Fruit fly (Drosophila melanogaster): Measurements from ENCODE around the gene PGRP-LD.

The PGRP-LD gene

dm6 chr3L:5779476-5780401 lies at the start of gene PGRP-LD, which contains the start of the genes Myt1 and Pmi:
Gene PGRP-LD, plus strand, starts transcription at chr3L:5780051.
Gene Myt1, minus strand, starts transcription at chr3L:5779591.
Gene Pmi, plus strand, starts transcription at chr3L:5780051.
- TF ChIP-seq CG17801 (GFP tag; optimal IDR thresholded peaks at IDR 0.05; ENCODE audit: partially characterized antibody): no peak

- no peak for TF ChIP-seq CG17801 (GFP tag; optimal IDR thresholded peaks at IDR 0.05; ENCODE audit: partially characterized antibody)
Measured at dm6 chr3L:5731639-5732038, 48.2 kb upstream of the PGRP-LD start.

- TF ChIP-seq CG17801 (GFP tag; optimal IDR thresholded peaks at IDR 0.05; ENCODE audit: partially characterized antibody): peak; percentile 8
Measured at dm6 chr3L:5749616-5750336, 30.1 kb upstream of the PGRP-LD start.

DNA sequence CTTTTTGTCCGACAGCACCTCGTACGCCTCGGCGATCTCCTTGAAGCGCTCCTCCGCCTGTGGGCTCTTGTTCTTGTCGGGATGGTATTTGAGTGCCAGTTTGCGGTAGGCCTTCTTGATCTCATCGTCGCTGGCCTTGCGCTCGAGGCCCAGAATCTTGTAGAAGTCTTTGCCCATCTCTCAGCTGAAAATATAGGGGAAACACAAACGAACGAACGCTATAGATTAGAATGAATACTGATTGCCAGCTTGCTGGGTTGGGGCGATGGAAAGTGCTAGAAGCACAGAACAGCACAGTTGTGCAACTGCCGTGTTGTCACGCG lies 28.5 kb upstream of the PGRP-LD start:
- no peak for TF ChIP-seq CG17801 (GFP tag; optimal IDR thresholded peaks at IDR 0.05; ENCODE audit: partially characterized antibody)

DNA sequence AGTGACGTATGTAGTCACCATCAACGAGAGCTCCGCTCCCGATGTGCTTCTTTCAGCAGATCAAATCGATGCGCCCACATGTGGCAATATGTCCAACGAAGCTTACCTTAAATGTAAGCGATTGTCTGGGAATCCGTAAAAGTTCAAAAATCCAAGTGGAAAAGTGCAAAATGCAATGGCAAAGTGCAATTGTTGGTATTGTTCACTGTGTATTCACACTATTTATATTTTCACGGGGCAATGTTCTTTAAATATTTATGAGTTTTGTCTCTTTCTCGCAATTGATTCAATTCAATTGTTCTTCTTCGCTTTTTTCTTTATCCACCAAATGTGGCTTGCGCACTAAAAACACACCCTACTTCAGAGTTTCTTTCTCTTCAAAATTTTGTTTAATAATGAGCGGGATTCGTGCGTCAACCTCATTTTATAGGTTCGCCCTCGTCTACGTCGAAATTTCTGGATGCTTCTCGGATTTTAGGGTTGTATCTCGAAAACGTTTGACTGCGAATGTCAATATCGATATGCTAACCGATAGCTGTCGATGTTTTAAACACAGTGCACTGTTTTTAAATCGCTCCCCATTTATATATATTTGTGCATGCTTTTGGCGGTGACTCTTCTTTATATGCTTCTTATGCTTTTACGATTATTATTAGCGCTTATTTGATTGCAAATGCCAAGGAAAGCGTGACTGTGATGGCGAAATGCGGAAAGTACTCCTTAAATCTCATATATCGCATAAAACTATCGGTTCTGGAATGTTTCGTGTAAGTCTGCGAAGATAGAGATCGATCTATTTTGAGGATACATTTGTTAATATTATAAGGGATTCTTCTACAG lies 27.9 kb upstream of the PGRP-LD start, which contains the start of gene DnaJ-1:
DnaJ-1 (minus strand) TSS at position 450 of the 840 bp plus-strand sequence.
- TF ChIP-seq CG17801 (GFP tag; optimal IDR thresholded peaks at IDR 0.05; ENCODE audit: partially characterized antibody): peak; percentile 77

dm6 chr3L:5752903-5753604 lies 26.8 kb upstream of the PGRP-LD start, which contains the start of gene Usp47:
Gene Usp47, plus strand, starts transcription at chr3L:5752973.
- peak; percentile 51 for TF ChIP-seq CG17801 (GFP tag; optimal IDR thresholded peaks at IDR 0.05; ENCODE audit: partially characterized antibody)

- TF ChIP-seq CG17801 (GFP tag; optimal IDR thresholded peaks at IDR 0.05; ENCODE audit: partially characterized antibody): no peak
Measured at dm6 chr3L:5753605-5754365, 26.1 kb upstream of the PGRP-LD start.

dm6 chr3L:5764922-5765843 lies 14.7 kb upstream of the PGRP-LD start, which contains the start of gene CG10576:
Gene CG10576, minus strand, starts transcription at chr3L:5765702.
- TF ChIP-seq CG17801 (GFP tag; optimal IDR thresholded peaks at IDR 0.05; ENCODE audit: partially characterized antibody): no peak

- no peak for TF ChIP-seq CG17801 (GFP tag; optimal IDR thresholded peaks at IDR 0.05; ENCODE audit: partially characterized antibody)
Measured at dm6 chr3L:5765844-5766200, 14.0 kb upstream of the PGRP-LD start, which contains the start of gene Txl. Gene Txl, plus strand, starts transcription at chr3L:5765846.

dm6 chr3L:5768532-5769497 lies 11.0 kb upstream of the PGRP-LD start, which contains the start of the genes Ppat-Dpck and scny:
Gene Ppat-Dpck, minus strand, starts transcription at chr3L:5768794.
Gene scny, plus strand, starts transcription at chr3L:5769002.
- peak; percentile 35 for TF ChIP-seq CG17801 (GFP tag; optimal IDR thresholded peaks at IDR 0.05; ENCODE audit: partially characterized antibody)

DNA sequence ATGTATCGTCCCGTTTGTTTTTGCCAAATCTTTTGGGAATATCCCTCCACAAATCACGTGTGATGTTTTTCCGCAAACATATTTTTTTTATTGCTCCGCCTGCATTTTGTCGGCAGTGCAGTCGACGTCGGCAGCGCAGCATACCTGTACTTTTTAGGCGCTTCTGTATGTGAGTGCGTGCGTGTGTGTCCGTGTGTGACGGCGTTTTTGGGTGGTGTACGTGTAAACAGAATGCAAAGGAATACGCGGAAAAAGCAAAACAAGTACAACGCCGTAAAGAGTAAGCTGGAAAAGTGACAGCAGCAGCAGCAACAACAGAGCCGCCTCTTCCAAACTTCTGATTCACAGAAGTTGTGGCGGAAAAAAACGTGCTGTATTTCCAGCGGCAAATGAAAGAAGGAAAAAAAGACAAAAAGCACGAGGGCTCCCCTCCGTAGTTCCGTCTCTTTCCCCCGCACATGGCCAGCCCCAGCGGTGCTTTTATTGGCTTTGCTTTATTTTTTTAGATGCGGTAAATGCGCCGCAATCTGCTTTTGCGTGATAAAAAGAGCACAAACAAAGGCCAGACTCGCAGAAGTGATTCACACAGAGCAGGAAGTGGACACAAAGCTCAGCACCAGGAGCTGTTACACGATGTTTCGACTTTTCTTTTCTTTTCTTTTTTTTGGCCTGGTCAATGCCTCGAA lies 9.6 kb upstream of the PGRP-LD start:
- TF ChIP-seq CG17801 (GFP tag; optimal IDR thresholded peaks at IDR 0.05; ENCODE audit: partially characterized antibody): peak; percentile 58
